Worm (Caenorhabditis elegans): ENCODE results near the gene mtp-18.

DNA sequence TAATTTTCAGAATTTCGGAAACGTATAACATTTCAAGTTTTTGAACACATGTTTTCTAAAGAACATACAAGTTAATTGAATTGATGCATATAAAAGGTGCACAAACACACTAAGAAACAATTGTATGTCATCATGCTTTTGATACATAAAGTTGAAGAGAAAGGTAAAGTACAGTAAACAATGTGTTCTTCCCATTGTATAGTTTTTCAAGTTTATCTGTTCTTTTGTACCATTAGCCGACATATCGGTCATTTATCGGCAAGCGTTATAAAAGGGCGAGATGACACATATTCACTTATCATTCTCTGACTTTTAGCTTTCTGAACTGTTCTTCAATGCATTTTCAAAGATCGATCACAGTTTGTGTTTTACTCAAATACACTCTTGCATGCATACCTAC, 16.2 kb downstream of the mtp-18 start, which contains the start of gene T13C5.9:
- TF ChIP-seq fax-1 (tag; optimal IDR thresholded peaks at IDR 0.05) (no peak), nhr-232 (tag; optimal IDR thresholded peaks at IDR 0.05) (no peak), nfya-1 (tag; optimal IDR thresholded peaks at IDR 0.05) (no peak), sdc-2 (tag; optimal IDR thresholded peaks at IDR 0.05) (no peak), pqm-1 (tag; optimal IDR thresholded peaks at IDR 0.05) (no peak), unc-3 (GFP tag; conservative IDR thresholded peaks at IDR 0.05) (no peak), unc-3 (tag; optimal IDR thresholded peaks at IDR 0.05) (no peak), che-1 (tag; optimal IDR thresholded peaks at IDR 0.05) (no peak), fkh-10 (GFP tag; optimal IDR thresholded peaks at IDR 0.05) (no peak), elt-4 (tag; optimal IDR thresholded peaks at IDR 0.05) (no peak), ama-1 (optimal IDR thresholded peaks at IDR 0.05) (no peak), mec-3 (tag; optimal IDR thresholded peaks at IDR 0.05; ENCODE audit: borderline replicate concordance) (no peak), unc-55 (GFP tag; optimal IDR thresholded peaks at IDR 0.05) (no peak)

Data from whole organism, late embryonic.